Worm (Caenorhabditis elegans) whole organism, L4 larva: Measurements from ENCODE around the gene prx-2.

ENCODE experiments used
- F44E2.7 ChIP-seq: fragments of 200-800 bp; sonication (Bioruptor generic); IDR thresholded peaks from 2 replicates; pipeline ENCODE4 v2.1.2; 2022; ENCODE audit warnings: missing genetic modification characterization, missing compliant biosample characterization
- T20F7.1 ChIP-seq: fragments of 200-800 bp; sonication (Bioruptor generic); optimal IDR thresholded peaks from 2 replicates; lab custom pipeline; 2018; ENCODE audit warnings: mild to moderate bottlenecking, missing genetic modification characterization, missing compliant biosample characterization
- Y75B8A.6 ChIP-seq: fragments of 200-800 bp; sonication (Bioruptor generic); IDR thresholded peaks from 2 replicates; pipeline ENCODE4 v1.3.6; 2022; ENCODE audit warnings: missing genetic modification reagents, missing genetic modification characterization, missing compliant biosample characterization
- ZK546.5 ChIP-seq, 2 experiments: sonication (generic microtip); optimal IDR thresholded peaks; 2 replicates each; lab custom pipeline; 2017; ENCODE audit warnings: missing biosample characterization in 2 of 2, missing genetic modification characterization in 2 of 2
- aha-1 ChIP-seq: fragments of 150-350 bp; peaks from one replicate; lab custom pipeline; 2014; ENCODE audit warnings: missing biosample characterization, missing genetic modification characterization
- arid-1 ChIP-seq: fragments of 200-800 bp; sonication (Bioruptor generic); conservative IDR thresholded peaks from 2 replicates; pipeline ENCODE4 v1.3.6; 2022; ENCODE audit warnings: missing genetic modification reagents, missing genetic modification characterization, missing compliant biosample characterization
- ceh-62 ChIP-seq: sonication (generic microtip); optimal IDR thresholded peaks from 2 replicates; lab custom pipeline; 2017; ENCODE audit warnings: missing biosample characterization, missing genetic modification characterization
- ctbp-1 ChIP-seq: fragments of 200-800 bp; sonication (Bioruptor generic); IDR thresholded peaks from 2 replicates; pipeline ENCODE4 v1.3.6; 2022; ENCODE audit warnings: missing genetic modification reagents, missing genetic modification characterization, missing compliant biosample characterization
- daf-16 ChIP-seq, 3 experiments: sonication (generic microtip); optimal IDR thresholded peaks; 2 replicates each; lab custom pipeline; 2016 to 2017; ENCODE audit warnings: missing genetic modification characterization in 3 of 3, missing genetic modification reagents in 3 of 3, mild to moderate bottlenecking in 2 of 3, missing compliant biosample characterization in 2 of 3, missing biosample characterization in 1 of 3, moderate library complexity in 1 of 3
- daf-19 ChIP-seq: fragments of 200-800 bp; sonication (Bioruptor generic); conservative IDR thresholded peaks from 2 replicates; pipeline ENCODE4 v1.3.6; 2022; ENCODE audit warnings: missing genetic modification characterization, missing compliant biosample characterization
- daf-8 ChIP-seq: fragments of 200-800 bp; sonication (Bioruptor generic); IDR thresholded peaks from 2 replicates; pipeline ENCODE4 v1.3.6; 2022; ENCODE audit warnings: missing genetic modification characterization, missing compliant biosample characterization
- dmd-6 ChIP-seq: fragments of 200-800 bp; sonication (Bioruptor generic); IDR thresholded peaks from 2 replicates; pipeline ENCODE4 v1.3.6; 2022; ENCODE audit warnings: missing genetic modification reagents, missing genetic modification characterization, missing compliant biosample characterization
- dve-1 ChIP-seq: sonication (generic microtip); optimal IDR thresholded peaks from 2 replicates; lab custom pipeline; 2017; ENCODE audit warnings: antibody characterized with exemption, mild to moderate bottlenecking, missing genetic modification characterization, missing compliant biosample characterization; ENCODE audit not compliant: insufficient read depth
- egl-43 ChIP-seq: fragments of 200-800 bp; sonication (Bioruptor generic); IDR thresholded peaks from 2 replicates; pipeline ENCODE4 v1.3.6; 2022; ENCODE audit warnings: missing genetic modification reagents, missing genetic modification characterization, missing compliant biosample characterization
- fkh-10 ChIP-seq: fragments of 150-350 bp; optimal IDR thresholded peaks from 2 replicates; lab custom pipeline; 2014; ENCODE audit warnings: missing biosample characterization, missing genetic modification reagents, missing genetic modification characterization
- fos-1 ChIP-seq: fragments of 150-350 bp; optimal IDR thresholded peaks from 2 replicates; lab custom pipeline; 2014; ENCODE audit warnings: missing biosample characterization, missing genetic modification characterization
- hif-1 ChIP-seq, 2 experiments: sonication (generic microtip); optimal IDR thresholded peaks; 2 replicates each; lab custom pipeline; 2016 to 2017; ENCODE audit warnings: missing compliant biosample characterization in 2 of 2, missing genetic modification characterization in 2 of 2, missing genetic modification reagents in 2 of 2, missing genotype in 2 of 2, mild to moderate bottlenecking in 1 of 2
- hlh-11 ChIP-seq: fragments of 200-800 bp; sonication (Bioruptor generic); optimal IDR thresholded peaks from 2 replicates; lab custom pipeline; 2018; ENCODE audit warnings: mild to moderate bottlenecking, missing genetic modification characterization, missing compliant biosample characterization
- hlh-30 ChIP-seq: sonication (generic microtip); optimal IDR thresholded peaks from 2 replicates; lab custom pipeline; 2017; ENCODE audit warnings: antibody characterized with exemption, mild to moderate bottlenecking, missing genetic modification characterization, missing compliant biosample characterization; ENCODE audit not compliant: insufficient read depth
- lin-13 ChIP-seq: fragments of 150-350 bp; optimal IDR thresholded peaks from 2 replicates; lab custom pipeline; 2014; ENCODE audit warnings: missing biosample characterization, missing genetic modification reagents, missing genetic modification characterization
- lin-15B ChIP-seq: fragments of 150-350 bp; sonication (generic microtip); optimal IDR thresholded peaks from 3 replicates; lab custom pipeline; 2014; ENCODE audit warnings: missing biosample characterization, missing genetic modification characterization
- madf-5 ChIP-seq, 2 experiments: fragments of 200-800 bp; sonication (Bioruptor generic); IDR thresholded peaks; 2 replicates each; pipeline ENCODE4 v1.3.6; 2022; ENCODE audit warnings: missing compliant biosample characterization in 2 of 2, missing genetic modification characterization in 2 of 2
- mdl-1 ChIP-seq, 2 experiments: fragments of 150-350 bp in 1 of 2; sonication (generic microtip) in 1 of 2; optimal IDR thresholded peaks; 2 replicates each; lab custom pipeline; 2014 to 2017; ENCODE audit warnings: missing biosample characterization in 2 of 2, missing genetic modification characterization in 2 of 2
- mes-2 ChIP-seq: sonication (generic microtip); optimal IDR thresholded peaks from 2 replicates; lab custom pipeline; 2016; ENCODE audit warnings: missing genotype, mild to moderate bottlenecking, missing genetic modification characterization, missing compliant biosample characterization; ENCODE audit not compliant: poor library complexity, severe bottlenecking
- mxl-2 ChIP-seq: fragments of 200-800 bp; sonication (Bioruptor generic); conservative IDR thresholded peaks from 2 replicates; pipeline ENCODE4 v1.3.6; 2022; ENCODE audit warnings: missing genetic modification reagents, missing genetic modification characterization, missing compliant biosample characterization
- mxl-3 ChIP-seq: fragments of 200-800 bp; sonication (Bioruptor generic); optimal IDR thresholded peaks from 2 replicates; lab custom pipeline; 2018; ENCODE audit warnings: mild to moderate bottlenecking, missing genetic modification characterization, missing compliant biosample characterization
- nhr-28 ChIP-seq: fragments of 150-350 bp; optimal IDR thresholded peaks from 2 replicates; lab custom pipeline; 2014; ENCODE audit warnings: missing biosample characterization, missing genetic modification characterization
- nhr-42 ChIP-seq: fragments of 200-800 bp; sonication (Bioruptor generic); IDR thresholded peaks from 2 replicates; pipeline ENCODE4 v1.3.6; 2022; ENCODE audit warnings: missing genetic modification characterization, missing compliant biosample characterization
- nhr-6 ChIP-seq: fragments of 150-350 bp; optimal IDR thresholded peaks from 2 replicates; lab custom pipeline; 2014; ENCODE audit warnings: missing biosample characterization, missing genetic modification characterization
- nhr-77 ChIP-seq: fragments of 150-350 bp; optimal IDR thresholded peaks from 2 replicates; lab custom pipeline; 2014; ENCODE audit warnings: missing biosample characterization, missing genetic modification characterization
- set-16 ChIP-seq: fragments of 200-800 bp; sonication (Bioruptor generic); IDR thresholded peaks from 2 replicates; pipeline ENCODE4 v1.3.6; 2022; ENCODE audit warnings: missing genetic modification reagents, missing genetic modification characterization, missing compliant biosample characterization
- snpc-1.2 ChIP-seq: fragments of 200-800 bp; sonication (Bioruptor generic); IDR thresholded peaks from 2 replicates; pipeline ENCODE4 v1.3.6; 2022; ENCODE audit warnings: missing genetic modification reagents, missing genetic modification characterization, missing compliant biosample characterization
- unc-62 ChIP-seq, 3 experiments: fragments of 150-350 bp in 1 of 3; sonication (generic microtip); optimal IDR thresholded peaks in 2 of 3; peaks in 1 of 3; 1 replicate in 1 of 3; 2 replicates in 2 of 3; lab custom pipeline; 2014 to 2017; ENCODE audit warnings: missing biosample characterization in 3 of 3, missing genetic modification characterization in 3 of 3, missing genetic modification reagents in 3 of 3, missing genotype in 1 of 3
- zfp-2 ChIP-seq: sonication (generic microtip); optimal IDR thresholded peaks from 2 replicates; lab custom pipeline; 2016; ENCODE audit warnings: mild to moderate bottlenecking, missing genetic modification characterization, missing compliant biosample characterization
- zip-2 ChIP-seq: fragments of 150-350 bp; optimal IDR thresholded peaks from 2 replicates; lab custom pipeline; 2014; ENCODE audit warnings: missing biosample characterization, missing genetic modification characterization
- ztf-11 ChIP-seq: fragments of 150-350 bp; optimal IDR thresholded peaks from 2 replicates; lab custom pipeline; 2014; ENCODE audit warnings: missing biosample characterization, missing genetic modification characterization

The prx-2 gene

ce11 chrIV:11604909-11605308 lies 39.0 kb upstream of the prx-2 start, which contains the start of the genes ragc-1 and Y24F12A.1 (continued):
- TF ChIP-seq Y75B8A.6 (GFP tag; lab: Robert Waterston, UW) (no peak), F44E2.7 (GFP tag; lab: Robert Waterston, UW) (no peak), mxl-3 (GFP tag; lab: Kevin White, UChicago) (peak; percentile 78), nhr-6 (tag; lab: Kevin White, UChicago) (peak; percentile 31), nhr-28 (peak; percentile 31)

DNA sequence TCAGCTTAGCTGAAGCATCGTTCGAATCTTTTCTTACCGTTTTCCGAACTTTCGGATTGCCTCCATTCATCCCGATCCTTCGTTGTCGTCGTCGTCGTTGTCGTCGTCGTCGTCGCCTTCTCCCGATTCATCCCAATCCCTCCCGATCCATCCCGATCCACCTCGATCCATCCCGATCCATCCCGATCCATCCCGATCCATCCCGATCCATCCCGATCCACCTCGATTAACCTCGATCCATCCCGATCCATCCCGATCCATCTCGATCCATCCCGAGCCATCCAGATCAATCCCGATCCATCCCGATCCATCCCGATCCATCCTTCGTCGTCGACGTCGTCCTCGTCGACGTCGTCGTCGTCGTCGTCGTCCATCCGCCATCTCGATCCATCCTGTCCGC lies 27.4 kb upstream of the prx-2 start:
- TF ChIP-seq set-16 (GFP tag; lab: Robert Waterston, UW), result peak; percentile 97
- TF ChIP-seq mxl-2, result peak; percentile 60; the same call in 1 of the 2 replicates
- peak; percentile 63; the same call in 1 of the 2 replicates for TF ChIP-seq egl-43 (GFP tag; lab: Robert Waterston, UW)

- TF ChIP-seq F44E2.7 (GFP tag; lab: Robert Waterston, UW) (no peak), nhr-77 (no peak), ztf-11 (tag; lab: Kevin White, UChicago) (no peak), madf-5 (GFP tag; IDR thresholded peaks at IDR 0.05; lab: Robert Waterston, UW) (no peak), ceh-62 (tag; lab: Kevin White, UChicago) (no peak), zfp-2 (tag; lab: Kevin White, UChicago) (no peak), nhr-42 (GFP tag; lab: Robert Waterston, UW) (no peak), daf-8 (GFP tag; lab: Robert Waterston, UW) (no peak), lin-13 (GFP tag; lab: Kevin White, UChicago) (no peak), snpc-1.2 (GFP tag; lab: Robert Waterston, UW) (no peak), mes-2 (tag; lab: Kevin White, UChicago) (no peak)
- TF ChIP-seq, all 104 proteins: peak for 0
Observed at ce11 chrIV:11620909-11621308, 23.0 kb upstream of the prx-2 start, which contains the start of gene dsl-5. TSS of gene dsl-5 (minus strand) at chrIV:11621009.

DNA sequence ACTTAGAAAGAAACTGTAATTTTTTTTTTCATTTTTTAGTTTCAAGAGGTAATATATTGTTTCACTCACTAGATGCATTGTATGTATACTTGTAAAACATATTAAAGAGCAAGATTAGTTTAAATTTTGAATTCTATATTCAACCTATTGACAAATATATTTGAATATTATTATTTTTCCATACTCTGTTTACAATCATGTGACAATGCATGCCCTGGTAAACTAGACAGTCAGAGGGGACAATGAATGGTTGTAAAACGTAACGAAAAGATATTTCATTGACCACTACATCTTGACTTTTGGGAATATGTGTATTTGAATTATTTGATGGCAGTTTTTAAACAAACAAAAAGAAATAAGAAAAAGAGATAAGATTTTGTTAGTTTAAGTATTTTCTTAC lies 21.6 kb upstream of the prx-2 start:
- TF ChIP-seq daf-19 (no peak), aha-1 (tag; lab: Kevin White, UChicago) (no peak), fos-1 (tag; lab: Kevin White, UChicago) (no peak), fkh-10 (GFP tag; lab: Kevin White, UChicago) (no peak), mdl-1 (tag; optimal IDR thresholded peaks at IDR 0.05; lab: Kevin White, UChicago) (no peak), zip-2 (tag; lab: Kevin White, UChicago) (no peak), arid-1 (no peak), dve-1 (tag; lab: Kevin White, UChicago) (peak; percentile 2), zfp-2 (tag; lab: Kevin White, UChicago) (no peak), unc-62 (GFP tag; optimal IDR thresholded peaks at IDR 0.05 in 1 of 2; lab: Kevin White, UChicago) (peak in 1 of 2 experiments; percentile 62), unc-62 (tag; optimal IDR thresholded peaks at IDR 0.05; lab: Kevin White, UChicago) (no peak), daf-16 (GFP tag; optimal IDR thresholded peaks at IDR 0.05; lab: Kevin White, UChicago) (no peak), daf-16 (tag; optimal IDR thresholded peaks at IDR 0.05; lab: Kevin White, UChicago) (peak; percentile 61)

ce11 chrIV:11623060-11623459 lies 20.9 kb upstream of the prx-2 start, which contains the start of gene lys-4:
TSS of gene lys-4 (minus strand) at chrIV:11623174.
- TF ChIP-seq lin-13 (GFP tag; lab: Kevin White, UChicago) (no peak), hif-1 (tag; optimal IDR thresholded peaks at IDR 0.05; lab: Kevin White, UChicago) (no peak), dmd-6 (peak; percentile 40), dve-1 (tag; lab: Kevin White, UChicago) (peak; percentile 42), ctbp-1 (GFP tag; lab: Robert Waterston, UW) (no peak), egl-43 (GFP tag; lab: Robert Waterston, UW) (no peak), ZK546.5 (tag; optimal IDR thresholded peaks at IDR 0.05; lab: Kevin White, UChicago) (no peak), daf-16 (GFP tag; optimal IDR thresholded peaks at IDR 0.05; lab: Kevin White, UChicago) (no peak), daf-16 (tag; optimal IDR thresholded peaks at IDR 0.05; lab: Kevin White, UChicago) (peak; percentile 33), zip-2 (tag; lab: Kevin White, UChicago) (no peak), hlh-30 (tag; lab: Kevin White, UChicago) (no peak), lin-15B (tag; lab: Kevin White, UChicago) (no peak), T20F7.1 (no peak), nhr-28 (peak; percentile 36), hlh-11 (tag; lab: Kevin White, UChicago) (peak; percentile 30)
